Worm (Caenorhabditis elegans): ENCODE measurements around the gene lido-16.

DNA sequence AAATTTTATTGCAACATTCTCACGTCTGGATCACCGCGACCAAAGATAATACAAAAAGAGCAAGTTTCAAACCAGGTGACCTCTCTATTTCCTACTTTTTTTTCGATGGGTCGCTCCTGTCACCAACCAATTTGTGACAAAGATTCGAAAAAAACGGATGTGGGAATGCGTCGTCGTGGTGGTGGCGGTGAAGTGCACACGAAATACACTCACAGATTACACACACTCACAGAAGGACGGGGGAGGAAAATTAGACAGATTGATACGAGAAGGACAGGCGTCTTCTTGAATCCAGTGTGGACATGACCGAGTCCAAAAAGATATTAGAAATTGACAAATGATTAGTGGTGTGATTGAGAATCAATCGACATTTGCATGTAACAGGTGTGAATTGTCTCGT is 2.0 kb downstream of the lido-16 start:
- TF ChIP-seq F13C5.2 (tag; optimal IDR thresholded peaks at IDR 0.05) (no peak), B0310.2 (tag; optimal IDR thresholded peaks at IDR 0.05) (no peak)
